Worm (Caenorhabditis elegans) whole organism, L2 larva: ENCODE results near the gene C39B5.14.
"Not testable (repeated sequence)": the region's sequence is repeated elsewhere in the genome, so short reads cannot be mapped to it uniquely, and the experiment has no call there.

Experiments used
- ZK546.5 ChIP-seq: sonication (generic microtip); optimal IDR thresholded peaks from 2 replicates; lab custom pipeline; 2017; ENCODE audit warnings: missing biosample characterization, missing genetic modification characterization
- blmp-1 ChIP-seq: sonication (generic microtip); optimal IDR thresholded peaks from 2 replicates; lab custom pipeline; 2017; ENCODE audit warnings: missing genetic modification characterization, mild to moderate bottlenecking, missing compliant biosample characterization, antibody characterized with exemption, moderate library complexity; ENCODE audit not compliant: insufficient read depth
- ceh-16 ChIP-seq: fragments of 150-350 bp; optimal IDR thresholded peaks from 2 replicates; lab custom pipeline; 2014; ENCODE audit warnings: missing biosample characterization, missing genetic modification characterization
- elt-1 ChIP-seq: fragments of 150-350 bp; optimal IDR thresholded peaks from 2 replicates; lab custom pipeline; 2014; ENCODE audit warnings: missing biosample characterization, missing genetic modification characterization
- fos-1 ChIP-seq: fragments of 150-350 bp; optimal IDR thresholded peaks from 2 replicates; lab custom pipeline; 2014; ENCODE audit warnings: missing biosample characterization, missing genetic modification characterization
- gmeb-1 ChIP-seq: fragments of 150-350 bp; optimal IDR thresholded peaks from 2 replicates; lab custom pipeline; 2014; ENCODE audit warnings: missing biosample characterization, missing genetic modification characterization
- lin-11 ChIP-seq: fragments of 150-350 bp; sonication (generic microtip); optimal IDR thresholded peaks from 2 replicates; lab custom pipeline; 2014; ENCODE audit warnings: missing biosample characterization, missing genetic modification characterization, inconsistent platforms, mixed read lengths
- mab-5 ChIP-seq: fragments of 150-350 bp; optimal IDR thresholded peaks from 2 replicates; lab custom pipeline; 2014; ENCODE audit warnings: missing biosample characterization, missing genetic modification characterization
- nhr-6 ChIP-seq: fragments of 150-350 bp; optimal IDR thresholded peaks from 2 replicates; lab custom pipeline; 2014; ENCODE audit warnings: missing biosample characterization, missing genetic modification characterization
- peb-1 ChIP-seq: fragments of 150-350 bp; optimal IDR thresholded peaks from 2 replicates; lab custom pipeline; 2014; ENCODE audit warnings: missing biosample characterization, missing genetic modification characterization
- sma-3 ChIP-seq: sonication (generic microtip); optimal IDR thresholded peaks from 2 replicates; lab custom pipeline; 2016; ENCODE audit warnings: missing genetic modification reagents, missing genetic modification characterization, missing compliant biosample characterization
- unc-39 ChIP-seq: fragments of 150-350 bp; optimal IDR thresholded peaks from 2 replicates; lab custom pipeline; 2014; ENCODE audit warnings: missing biosample characterization, missing genetic modification characterization
- unc-62 ChIP-seq: fragments of 150-350 bp; optimal IDR thresholded peaks from 2 replicates; lab custom pipeline; 2014; ENCODE audit warnings: missing biosample characterization, missing genetic modification reagents, missing genetic modification characterization
- ztf-1 ChIP-seq: fragments of 200-800 bp; sonication (Bioruptor generic); conservative IDR thresholded peaks from 2 replicates; pipeline ENCODE4 v1.3.6; 2022; ENCODE audit warnings: missing genetic modification characterization, missing compliant biosample characterization
- ztf-4 ChIP-seq: fragments of 150-350 bp; optimal IDR thresholded peaks from 2 replicates; lab custom pipeline; 2014; ENCODE audit warnings: missing biosample characterization, missing genetic modification characterization

Gene C39B5.14

ce11 chrIII:2261353-2261752, 50.1 kb downstream of the C39B5.14 start, which contains the start of gene fbxa-42:
fbxa-42 (minus strand) TSS chrIII:2261453.
- not testable (repeated sequence) for TF ChIP-seq ztf-4, nhr-6, unc-39 (tag; lab: Kevin White, UChicago)

- no peak for TF ChIP-seq elt-1
- TF ChIP-seq ZK546.5 (tag; lab: Kevin White, UChicago): no peak
- no peak for TF ChIP-seq ztf-1
- TF ChIP-seq sma-3 (GFP tag; lab: Kevin White, UChicago): no peak
- TF ChIP-seq peb-1 (tag; lab: Kevin White, UChicago): no peak
- no peak for TF ChIP-seq gmeb-1 (tag; lab: Kevin White, UChicago)
- TF ChIP-seq mab-5: no peak
- no peak for TF ChIP-seq lin-11 (tag; lab: Kevin White, UChicago)
- TF ChIP-seq unc-62: no peak
- no peak for TF ChIP-seq ceh-16 (tag; lab: Kevin White, UChicago)
These were observed 51.7 kb downstream of the C39B5.14 start, which contains the start of gene Y54F10BM.6 for ce11 chrIII:2262942-2263341. Y54F10BM.6 (plus strand) TSS chrIII:2263242.

- TF ChIP-seq blmp-1 (tag; lab: Kevin White, UChicago): no peak
- TF ChIP-seq fos-1 (tag; lab: Kevin White, UChicago): peak; percentile 58
These were observed 54.9 kb downstream of the C39B5.14 start, which contains the start of gene fbxa-9 for ce11 chrIII:2265986-2266701. fbxa-9 (plus strand) TSS chrIII:2266651.
